Worm (Caenorhabditis elegans): ENCODE measurements around the gene T07H3.7.
"Not testable (repeated sequence)": the region's sequence is repeated elsewhere in the genome, so short reads cannot be mapped to it uniquely, and the experiment has no call there.

- TF ChIP-seq hmbx-1 (tag; optimal IDR thresholded peaks at IDR 0.05); tra-4 (tag; optimal IDR thresholded peaks at IDR 0.05); tbx-11 (GFP tag; IDR thresholded peaks at IDR 0.05); ama-1 (optimal IDR thresholded peaks at IDR 0.05); B0310.2 (tag; optimal IDR thresholded peaks at IDR 0.05): not testable (repeated sequence)
Measured at ce11 chrII:1540628-1541027, 49.1 kb downstream of the T07H3.7 start, which contains the start of gene poml-4.
